Fruit fly (Drosophila melanogaster) whole organism, prepupa: Measurements from ENCODE around the gene Shal.

Experiments used
- Blimp-1 ChIP-seq: fragments of 200-800 bp; sonication (Bioruptor generic); optimal IDR thresholded peaks from 3 replicates; lab custom pipeline; 2017; ENCODE audit warnings: missing biosample characterization, missing genetic modification characterization, mild to moderate bottlenecking, moderate library complexity, missing genetic modification reagents
- CG11762 ChIP-seq: fragments of 200-800 bp; sonication (Bioruptor generic); optimal IDR thresholded peaks from 3 replicates; lab custom pipeline; 2016; ENCODE audit warnings: missing biosample characterization, missing genetic modification characterization; ENCODE audit not compliant: insufficient read depth
- CG8119 ChIP-seq: fragments of 200-800 bp; sonication (Bioruptor generic); IDR thresholded peaks from 3 replicates; pipeline ENCODE4 v1.3.6; 2022; ENCODE audit warnings: missing biosample characterization, missing genetic modification characterization
- Hr39 ChIP-seq: fragments of 200-800 bp; sonication (Bioruptor generic); optimal IDR thresholded peaks from 2 replicates; lab custom pipeline; 2016; ENCODE audit warnings: missing biosample characterization, missing genetic modification characterization
- Lpt ChIP-seq: fragments of 200-800 bp; sonication (Bioruptor generic); optimal IDR thresholded peaks from 3 replicates; lab custom pipeline; 2016; ENCODE audit warnings: missing biosample characterization, missing genetic modification characterization

DNA sequence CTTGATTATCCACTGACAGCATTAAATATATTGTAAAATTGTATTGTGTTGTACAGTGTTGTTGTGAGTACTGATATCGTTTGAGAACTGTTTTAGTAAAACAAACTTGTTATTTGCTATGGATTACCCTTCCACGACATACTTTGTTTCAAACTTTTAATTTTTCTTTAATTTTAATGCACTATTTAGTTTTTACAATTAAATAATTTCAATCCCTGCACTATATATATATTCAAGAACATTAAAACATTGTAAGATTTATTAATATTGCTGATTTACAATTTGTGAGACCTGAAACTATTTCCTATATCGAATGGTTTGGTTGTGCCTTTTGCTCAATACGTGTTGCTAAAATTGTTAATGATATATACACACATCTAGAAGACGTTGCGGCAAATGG, 40.3 kb downstream of the Shal start, which contains the start of the genes CG46434 and Dred:
- TF ChIP-seq CG11762 (GFP tag; lab: Kevin White, UChicago) (no peak), CG8119 (GFP tag; lab: Robert Waterston, UW) (no peak), Blimp-1 (GFP tag; lab: Kevin White, UChicago) (no peak), Lpt (GFP tag; lab: Kevin White, UChicago) (no peak), Hr39 (GFP tag; lab: Kevin White, UChicago) (no peak)
